Worm (Caenorhabditis elegans): Measurements from ENCODE around the gene F10C2.5.
A peak's percentile ranks its signal among the peaks of the same experiment; 100 is the strongest.

F10C2.5 gene

DNA sequence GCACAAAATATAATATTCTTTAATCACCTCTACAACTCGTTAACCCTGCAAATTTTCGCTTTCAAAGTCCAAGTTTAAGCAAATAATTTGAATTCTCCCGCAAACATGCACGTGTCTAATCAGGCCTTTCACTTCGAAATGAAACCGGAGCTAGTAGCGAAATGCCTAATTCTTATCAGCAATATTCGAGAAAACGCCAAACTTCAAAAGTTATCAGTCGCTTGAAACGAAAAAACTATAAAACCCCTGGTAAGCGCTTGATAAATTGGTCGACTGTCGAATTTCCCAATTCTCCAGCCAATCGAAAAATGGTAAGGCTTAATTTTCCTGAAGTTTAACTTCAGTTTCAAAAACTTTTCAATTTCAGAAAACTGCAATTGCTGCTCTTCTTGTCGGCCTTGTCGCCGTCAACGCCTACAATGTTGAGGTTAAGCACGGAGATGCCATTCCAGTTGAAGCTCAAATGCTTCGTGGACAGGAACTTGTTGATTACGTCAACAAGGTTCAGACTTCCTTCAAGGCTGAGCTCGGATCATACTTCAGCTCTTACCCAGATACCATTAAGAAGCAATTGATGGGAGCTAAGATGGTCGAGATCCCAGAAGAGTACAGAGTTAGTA lies 42.3 kb upstream of the F10C2.5 start, which contains the start of gene cpr-9 (continued):
- no peak for TF ChIP-seq zip-2 (tag; optimal IDR thresholded peaks at IDR 0.05)
- TF ChIP-seq F49E8.2 (tag; optimal IDR thresholded peaks at IDR 0.05; ENCODE audit: borderline replicate concordance), result no peak
- TF ChIP-seq rbr-2 (tag; optimal IDR thresholded peaks at IDR 0.05), result no peak

DNA sequence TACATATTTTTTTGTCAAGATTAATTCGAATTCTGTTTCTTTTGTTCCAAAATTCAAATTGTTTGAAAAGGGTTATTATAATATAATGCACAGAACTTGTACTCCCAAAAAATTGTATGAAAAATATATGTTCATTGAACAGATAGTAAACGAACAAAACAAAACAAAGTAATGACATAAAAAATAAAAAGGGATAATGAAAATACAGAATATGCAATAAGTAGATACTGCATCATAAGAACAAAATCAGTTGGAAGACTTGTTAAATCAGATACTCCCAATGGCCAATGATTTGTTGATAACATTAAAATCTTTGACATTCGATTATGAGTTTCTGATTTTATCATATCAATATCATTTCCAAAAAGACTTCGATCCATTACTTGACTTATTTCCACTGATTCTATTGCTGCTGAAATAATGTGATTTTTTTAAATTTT lies 40.7 kb upstream of the F10C2.5 start:
- peak; percentile 39 for TF ChIP-seq dve-1 (tag; optimal IDR thresholded peaks at IDR 0.05; ENCODE audit: insufficient read depth)
- no peak for TF ChIP-seq ZK337.2 (GFP tag; IDR thresholded peaks at IDR 0.05)
- TF ChIP-seq lin-38 (GFP tag; IDR thresholded peaks at IDR 0.05), result peak; percentile 58
- peak in 1 of 2 experiments; percentile 91 for TF ChIP-seq unc-62 (GFP tag; optimal IDR thresholded peaks at IDR 0.05 in 1 of 2)
- no peak for TF ChIP-seq unc-62 (tag; optimal IDR thresholded peaks at IDR 0.05)
- TF ChIP-seq nhr-77 (tag; optimal IDR thresholded peaks at IDR 0.05), result peak; percentile 96
- peak; percentile 15 for TF ChIP-seq hlh-11 (tag; optimal IDR thresholded peaks at IDR 0.05)
- peak; percentile 85 for TF ChIP-seq Y105C5A.15 (GFP tag; IDR thresholded peaks at IDR 0.05)
- no peak for TF ChIP-seq pqm-1 (tag; optimal IDR thresholded peaks at IDR 0.05)
- TF ChIP-seq zfp-3 (GFP tag; conservative IDR thresholded peaks at IDR 0.05), result peak; percentile 99
- TF ChIP-seq T26A8.4 (GFP tag; IDR thresholded peaks at IDR 0.05), result peak; percentile 69; the same call in 1 of the 2 replicates
- TF ChIP-seq dmd-6 (GFP tag; IDR thresholded peaks at IDR 0.05), result peak; percentile 37
- TF ChIP-seq lim-7 (GFP tag; IDR thresholded peaks at IDR 0.05), result 0 out of 2 replicates have a peak, but pooled peaks have one; percentile 17
- TF ChIP-seq ceh-20 (GFP tag; IDR thresholded peaks at IDR 0.05), result no peak
- peak; percentile 32 for TF ChIP-seq aha-1 (tag)
- TF ChIP-seq ceh-62 (tag; optimal IDR thresholded peaks at IDR 0.05), result no peak
- peak; percentile 55 for TF ChIP-seq fos-1 (tag; optimal IDR thresholded peaks at IDR 0.05)
- peak; percentile 74 for TF ChIP-seq T20F7.1 (GFP tag; optimal IDR thresholded peaks at IDR 0.05)
- TF ChIP-seq attf-4 (tag; optimal IDR thresholded peaks at IDR 0.05), result peak; percentile 66
- no peak for TF ChIP-seq madf-9 (GFP tag; conservative IDR thresholded peaks at IDR 0.05)
- peak in 1 of 2 experiments; percentile 7 for TF ChIP-seq mdl-1 (tag; optimal IDR thresholded peaks at IDR 0.05)
- no peak for TF ChIP-seq daf-16 (GFP tag; optimal IDR thresholded peaks at IDR 0.05)
- TF ChIP-seq daf-16 (tag; optimal IDR thresholded peaks at IDR 0.05), result peak; percentile 53
- TF ChIP-seq tra-1 (GFP tag; IDR thresholded peaks at IDR 0.05), result 0 out of 2 replicates have a peak, but pooled peaks have one; percentile 59
- peak; percentile 41 for TF ChIP-seq mep-1 (tag; optimal IDR thresholded peaks at IDR 0.05)
- TF ChIP-seq R02D3.7 (tag; optimal IDR thresholded peaks at IDR 0.05), result peak; percentile 32
- TF ChIP-seq arid-1 (GFP tag; conservative IDR thresholded peaks at IDR 0.05), result 0 out of 2 replicates have a peak, but pooled peaks have one; percentile 37
- TF ChIP-seq lsy-2 (tag; optimal IDR thresholded peaks at IDR 0.05), result peak in 1 of 2 experiments; percentile 16
- TF ChIP-seq zip-11 (GFP tag; IDR thresholded peaks at IDR 0.05), result no peak
- TF ChIP-seq zfp-2 (tag; optimal IDR thresholded peaks at IDR 0.05), result no peak
- TF ChIP-seq daf-12 (tag; optimal IDR thresholded peaks at IDR 0.05), result no peak
- TF ChIP-seq php-3 (GFP tag; IDR thresholded peaks at IDR 0.05), result 0 out of 2 replicates have a peak, but pooled peaks have one; percentile 17
- 0 out of 2 replicates have a peak, but pooled peaks have one; percentile 36 for TF ChIP-seq pha-4 (GFP tag; IDR thresholded peaks at IDR 0.05)
- TF ChIP-seq pha-4 (tag; optimal IDR thresholded peaks at IDR 0.05), result no peak
- no peak for TF ChIP-seq lin-39 (tag; optimal IDR thresholded peaks at IDR 0.05)
- TF ChIP-seq Y75B8A.6 (GFP tag; IDR thresholded peaks at IDR 0.05), result peak; percentile 88

DNA sequence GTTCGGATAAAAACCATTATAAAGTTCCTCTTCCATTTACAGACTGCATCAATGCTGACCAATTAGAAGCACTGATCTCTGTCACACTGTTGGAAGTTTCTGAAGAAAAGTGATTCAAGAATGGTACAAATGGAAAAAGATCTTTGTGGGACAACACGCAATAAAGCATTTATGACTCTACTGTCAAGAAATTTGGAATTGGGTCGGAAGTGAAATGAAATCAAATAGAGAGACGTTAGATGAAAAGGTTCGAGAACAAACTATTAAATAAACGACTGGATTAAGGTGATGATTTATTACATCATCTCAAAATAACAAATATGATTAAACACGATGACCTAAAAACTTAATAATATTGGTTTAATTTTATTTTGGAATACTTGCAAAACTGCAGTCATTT lies 38.7 kb upstream of the F10C2.5 start, which contains the start of gene F57F5.3:
F57F5.3 (minus strand) TSS at position 101 of the 400 bp plus-strand sequence.
- TF ChIP-seq nhr-11 (tag; optimal IDR thresholded peaks at IDR 0.05) (no peak), zfp-3 (GFP tag; conservative IDR thresholded peaks at IDR 0.05) (no peak), F26F4.8 (GFP tag; conservative IDR thresholded peaks at IDR 0.05) (no peak), lir-3 (tag; optimal IDR thresholded peaks at IDR 0.05) (no peak), F49E8.2 (tag; optimal IDR thresholded peaks at IDR 0.05; ENCODE audit: borderline replicate concordance) (no peak), lin-13 (GFP tag; optimal IDR thresholded peaks at IDR 0.05) (no peak), Y105C5A.15 (GFP tag; IDR thresholded peaks at IDR 0.05) (no peak), spr-1 (tag; optimal IDR thresholded peaks at IDR 0.05) (no peak), lin-29 (GFP tag; IDR thresholded peaks at IDR 0.05) (no peak), nhr-6 (tag; optimal IDR thresholded peaks at IDR 0.05) (no peak), lin-39 (tag; optimal IDR thresholded peaks at IDR 0.05) (no peak), madf-5 (GFP tag; IDR thresholded peaks at IDR 0.05) (no peak), R02D3.7 (tag; optimal IDR thresholded peaks at IDR 0.05) (no peak)
